Worm (Caenorhabditis elegans) whole organism, midembryonic: ENCODE results near the gene F40F8.11.

Experiments used
- cog-1 ChIP-seq: sonication (generic microtip); optimal IDR thresholded peaks from 2 replicates; lab custom pipeline; 2016; ENCODE audit warnings: missing genetic modification characterization, missing compliant biosample characterization
- klf-2 ChIP-seq: fragments of 200-800 bp; sonication (Bioruptor generic); conservative IDR thresholded peaks from 2 replicates; pipeline ENCODE4 v1.3.6; 2022; ENCODE audit warnings: missing genetic modification reagents, missing genetic modification characterization, missing compliant biosample characterization

DNA sequence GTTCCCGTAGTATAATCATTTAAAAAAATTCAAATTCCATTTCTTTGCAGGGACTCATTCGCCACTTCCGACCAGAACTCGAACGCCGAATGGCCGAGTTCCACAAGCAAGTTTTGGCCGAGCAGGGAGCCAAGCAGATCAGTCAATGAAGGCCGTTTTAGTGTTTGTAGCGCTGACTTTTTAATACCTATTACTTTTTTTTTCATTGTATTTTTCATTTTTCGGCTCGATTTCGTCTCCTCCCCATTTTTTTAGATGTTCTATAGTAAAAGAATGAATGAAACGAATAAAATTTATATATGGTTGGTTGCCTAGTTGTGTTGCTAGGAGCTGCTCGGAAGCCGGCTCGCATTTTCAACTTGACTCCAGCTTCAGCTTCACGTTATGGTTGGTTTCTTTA, 32.5 kb downstream of the F40F8.11 start, which contains the start of gene C09H10.4:
- TF ChIP-seq cog-1 (tag; lab: Kevin White, UChicago): no peak
- no peak for TF ChIP-seq klf-2
